Fruit fly (Drosophila melanogaster) whole organism, prepupa: Measurements from ENCODE around the gene CG12983.

Experiments
- CG10669 ChIP-seq: fragments of 200-800 bp; sonication (Bioruptor generic); optimal IDR thresholded peaks from 3 replicates; lab custom pipeline; 2018; ENCODE audit warnings: missing biosample characterization, mild to moderate bottlenecking, missing genetic modification characterization, moderate library complexity
- CG11294 ChIP-seq: fragments of 200-800 bp; sonication (Bioruptor generic); IDR thresholded peaks from 2 replicates; pipeline ENCODE4 v1.3.6; 2022; ENCODE audit warnings: missing biosample characterization, missing genetic modification characterization
- CG11902 ChIP-seq: fragments of 200-800 bp; sonication (Bioruptor generic); optimal IDR thresholded peaks from 3 replicates; lab custom pipeline; 2016; ENCODE audit warnings: missing biosample characterization, missing genetic modification characterization
- CG15336 ChIP-seq: fragments of 200-800 bp; sonication (Bioruptor generic); IDR thresholded peaks from 2 replicates; pipeline ENCODE4 v1.3.6; 2022; ENCODE audit warnings: missing biosample characterization, missing genetic modification characterization
- CG1621 ChIP-seq: fragments of 200-800 bp; sonication (Bioruptor generic); optimal IDR thresholded peaks from 3 replicates; lab custom pipeline; 2018; ENCODE audit warnings: missing biosample characterization, mild to moderate bottlenecking, missing genetic modification characterization
- CG16779 ChIP-seq: fragments of 200-800 bp; sonication (Bioruptor generic); optimal IDR thresholded peaks from 3 replicates; lab custom pipeline; 2017; ENCODE audit warnings: missing biosample characterization, mild to moderate bottlenecking, missing genetic modification characterization
- CG31627 ChIP-seq: fragments of 200-800 bp; sonication (Bioruptor generic); optimal IDR thresholded peaks from 3 replicates; lab custom pipeline; 2016; ENCODE audit warnings: missing biosample characterization, missing genetic modification characterization
- CG32006 ChIP-seq: fragments of 200-800 bp; sonication (Bioruptor generic); optimal IDR thresholded peaks from 3 replicates; lab custom pipeline; 2017; ENCODE audit warnings: missing biosample characterization, mild to moderate bottlenecking, missing genetic modification characterization
- CG34406 ChIP-seq: fragments of 200-800 bp; sonication (Bioruptor generic); optimal IDR thresholded peaks from 3 replicates; lab custom pipeline; 2016; ENCODE audit warnings: missing biosample characterization, missing genetic modification characterization
- CG3919 ChIP-seq: fragments of 200-800 bp; sonication (Bioruptor generic); optimal IDR thresholded peaks from 3 replicates; lab custom pipeline; 2016; ENCODE audit warnings: missing biosample characterization, missing genetic modification characterization
- CG4318 ChIP-seq: fragments of 200-800 bp; sonication (Bioruptor generic); optimal IDR thresholded peaks from 3 replicates; lab custom pipeline; 2017; ENCODE audit warnings: missing biosample characterization, mild to moderate bottlenecking, missing genetic modification characterization
- CG6163 ChIP-seq: fragments of 200-800 bp; sonication (Bioruptor generic); IDR thresholded peaks from 3 replicates; pipeline ENCODE4 v1.3.6; 2022; ENCODE audit warnings: missing biosample characterization, missing genetic modification characterization
- CG6276 ChIP-seq: fragments of 200-800 bp; sonication (Bioruptor generic); optimal IDR thresholded peaks from 2 replicates; lab custom pipeline; 2017; ENCODE audit warnings: missing biosample characterization, mild to moderate bottlenecking, missing genetic modification characterization
- CG6792 ChIP-seq: fragments of 200-800 bp; sonication (Bioruptor generic); optimal IDR thresholded peaks from 3 replicates; lab custom pipeline; 2016; ENCODE audit warnings: missing biosample characterization, missing genetic modification characterization
- CG6808 ChIP-seq: fragments of 200-800 bp; sonication (Bioruptor generic); optimal IDR thresholded peaks from 3 replicates; lab custom pipeline; 2017; ENCODE audit warnings: missing biosample characterization, missing genetic modification characterization, mild to moderate bottlenecking, moderate library complexity, missing genetic modification reagents
- CG7368 ChIP-seq: fragments of 200-800 bp; sonication (Bioruptor generic); optimal IDR thresholded peaks from 3 replicates; lab custom pipeline; 2016; ENCODE audit warnings: missing biosample characterization, missing genetic modification characterization
- CG8119 ChIP-seq: fragments of 200-800 bp; sonication (Bioruptor generic); IDR thresholded peaks from 3 replicates; pipeline ENCODE4 v1.3.6; 2022; ENCODE audit warnings: missing biosample characterization, missing genetic modification characterization
- CG8319 ChIP-seq: fragments of 200-800 bp; sonication (Bioruptor generic); optimal IDR thresholded peaks from 3 replicates; lab custom pipeline; 2016; ENCODE audit warnings: missing biosample characterization, missing genetic modification characterization
- CG8632 ChIP-seq: fragments of 200-800 bp; sonication (Bioruptor generic); optimal IDR thresholded peaks from 3 replicates; lab custom pipeline; 2016; ENCODE audit warnings: missing biosample characterization, missing genetic modification characterization
- CG9139 ChIP-seq: fragments of 200-800 bp; sonication (Bioruptor generic); optimal IDR thresholded peaks from 3 replicates; lab custom pipeline; 2017; ENCODE audit warnings: missing biosample characterization, mild to moderate bottlenecking, missing genetic modification characterization
- Eip75B ChIP-seq: fragments of 200-800 bp; sonication (Bioruptor generic); optimal IDR thresholded peaks from 3 replicates; lab custom pipeline; 2016; ENCODE audit warnings: missing biosample characterization, missing genetic modification characterization
- Eip78C ChIP-seq: fragments of 200-800 bp; sonication (Bioruptor generic); peaks from one replicate; lab custom pipeline; 2016; ENCODE audit warnings: missing biosample characterization, missing genetic modification characterization
- Eip93F ChIP-seq: fragments of 200-800 bp; sonication (Bioruptor generic); optimal IDR thresholded peaks from 2 replicates; lab custom pipeline; 2016; ENCODE audit warnings: missing biosample characterization, mild to moderate bottlenecking, missing genetic modification characterization
- Ets21C ChIP-seq: fragments of 200-800 bp; sonication (Bioruptor generic); optimal IDR thresholded peaks from 3 replicates; lab custom pipeline; 2016; ENCODE audit warnings: missing biosample characterization, missing genetic modification characterization
- Ets96B ChIP-seq: fragments of 200-800 bp; optimal IDR thresholded peaks from 2 replicates; lab custom pipeline; 2019; ENCODE audit warnings: missing biosample characterization, mild to moderate bottlenecking, missing genetic modification characterization, moderate library complexity
- Gug ChIP-seq: fragments of 200-800 bp; sonication (Bioruptor generic); IDR thresholded peaks from 2 replicates; pipeline ENCODE4 v1.3.6; 2022; ENCODE audit warnings: missing biosample characterization, missing genetic modification characterization
- Hr39 ChIP-seq: fragments of 200-800 bp; sonication (Bioruptor generic); optimal IDR thresholded peaks from 2 replicates; lab custom pipeline; 2016; ENCODE audit warnings: missing biosample characterization, missing genetic modification characterization
- Met ChIP-seq: fragments of 200-800 bp; sonication (Bioruptor generic); optimal IDR thresholded peaks from 3 replicates; lab custom pipeline; 2016; ENCODE audit warnings: missing biosample characterization, missing genetic modification characterization
- OdsH ChIP-seq: fragments of 200-800 bp; sonication (Bioruptor generic); optimal IDR thresholded peaks from 3 replicates; lab custom pipeline; 2016; ENCODE audit warnings: missing biosample characterization, missing genetic modification characterization
- Sox102F ChIP-seq: fragments of 200-800 bp; sonication (Bioruptor generic); optimal IDR thresholded peaks from 2 replicates; lab custom pipeline; 2016; ENCODE audit warnings: missing biosample characterization, mild to moderate bottlenecking, missing genetic modification characterization
- Sox14 ChIP-seq: fragments of 200-800 bp; sonication (Bioruptor generic); optimal IDR thresholded peaks from 3 replicates; lab custom pipeline; 2016; ENCODE audit warnings: missing biosample characterization, missing genetic modification characterization
- Sox15 ChIP-seq: fragments of 200-800 bp; sonication (Bioruptor generic); optimal IDR thresholded peaks from 3 replicates; lab custom pipeline; 2016; ENCODE audit warnings: missing biosample characterization, missing genetic modification characterization
- achi ChIP-seq: fragments of 200-800 bp; sonication (Bioruptor generic); optimal IDR thresholded peaks from 3 replicates; lab custom pipeline; 2016; ENCODE audit warnings: missing biosample characterization, missing genetic modification characterization
- acj6 ChIP-seq: fragments of 200-800 bp; sonication (Bioruptor generic); optimal IDR thresholded peaks from 3 replicates; lab custom pipeline; 2016; ENCODE audit warnings: missing biosample characterization, missing genetic modification characterization
- cyc ChIP-seq: fragments of 200-800 bp; sonication (Bioruptor generic); optimal IDR thresholded peaks from 3 replicates; lab custom pipeline; 2016; ENCODE audit warnings: missing biosample characterization, missing genetic modification characterization
- eg ChIP-seq: fragments of 200-800 bp; sonication (Bioruptor generic); IDR thresholded peaks from 3 replicates; pipeline ENCODE4 v1.3.6; 2022; ENCODE audit warnings: missing biosample characterization, missing genetic modification characterization
- esn ChIP-seq: fragments of 200-800 bp; sonication (Bioruptor generic); optimal IDR thresholded peaks from 2 replicates; lab custom pipeline; 2016; ENCODE audit warnings: missing biosample characterization, mild to moderate bottlenecking, missing genetic modification characterization, moderate library complexity
- fd59A ChIP-seq: fragments of 200-800 bp; sonication (Bioruptor generic); optimal IDR thresholded peaks from 2 replicates; lab custom pipeline; 2017; ENCODE audit warnings: missing biosample characterization, mild to moderate bottlenecking, missing genetic modification characterization, missing genetic modification reagents
- fkh ChIP-seq: fragments of 200-800 bp; sonication (Bioruptor generic); optimal IDR thresholded peaks from 3 replicates; lab custom pipeline; 2017; ENCODE audit warnings: missing biosample characterization, mild to moderate bottlenecking, missing genetic modification characterization, moderate library complexity
- lz ChIP-seq: fragments of 200-800 bp; sonication (Bioruptor generic); optimal IDR thresholded peaks from 3 replicates; lab custom pipeline; 2016; ENCODE audit warnings: missing biosample characterization, missing genetic modification characterization
- pdm3 ChIP-seq: fragments of 200-800 bp; sonication (Bioruptor generic); optimal IDR thresholded peaks from 3 replicates; lab custom pipeline; 2016; ENCODE audit warnings: missing biosample characterization, missing genetic modification characterization
- salr ChIP-seq, 2 experiments: fragments of 200-800 bp; sonication (Bioruptor generic); optimal IDR thresholded peaks; 3 replicates each; lab custom pipeline; 2016 to 2018; ENCODE audit warnings: missing biosample characterization in 2 of 2, missing genetic modification characterization in 2 of 2, mild to moderate bottlenecking in 1 of 2
- ss ChIP-seq, 2 experiments: fragments of 200-800 bp; sonication (Bioruptor generic); optimal IDR thresholded peaks; 2 replicates in 1 of 2; 3 replicates in 1 of 2; lab custom pipeline; 2017 to 2018; ENCODE audit warnings: mild to moderate bottlenecking in 2 of 2, missing biosample characterization in 2 of 2, missing genetic modification characterization in 2 of 2, moderate library complexity in 1 of 2
- svp ChIP-seq: fragments of 200-800 bp; sonication (Bioruptor generic); peaks from one replicate; lab custom pipeline; 2016; ENCODE audit warnings: missing biosample characterization, missing genetic modification characterization
- topi ChIP-seq: fragments of 200-800 bp; sonication (Bioruptor generic); optimal IDR thresholded peaks from 3 replicates; lab custom pipeline; 2016; ENCODE audit warnings: missing biosample characterization, missing genetic modification characterization
- vri ChIP-seq: fragments of 200-800 bp; sonication (Bioruptor generic); optimal IDR thresholded peaks from 3 replicates; lab custom pipeline; 2016; ENCODE audit warnings: missing biosample characterization, mild to moderate bottlenecking, missing genetic modification characterization

CG12983 gene

DNA sequence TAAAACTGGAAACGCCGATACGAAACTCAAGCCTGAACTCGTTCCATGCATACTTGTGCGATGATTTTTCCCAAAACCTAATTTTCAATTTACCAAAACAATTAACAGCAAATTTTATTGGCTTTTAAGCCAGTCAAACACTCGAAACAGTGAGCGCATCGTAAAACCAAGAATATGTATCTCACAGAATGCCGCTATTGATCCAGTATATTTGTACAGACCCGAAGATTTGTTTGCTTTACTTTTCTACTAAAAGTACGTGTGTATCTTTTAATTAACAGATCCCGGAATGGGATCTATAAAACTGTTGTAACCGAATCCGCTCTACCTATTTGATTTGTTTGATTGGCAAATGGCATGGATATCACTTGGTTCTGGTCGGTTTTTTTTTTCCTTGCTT is 12.4 kb downstream of the CG12983 start:
- TF ChIP-seq Eip78C (peak; percentile 67), Sox15 (GFP tag; lab: Kevin White, UChicago) (no peak), CG3919 (GFP tag; lab: Kevin White, UChicago) (no peak), topi (GFP tag; lab: Kevin White, UChicago) (no peak), CG9139 (GFP tag; lab: Kevin White, UChicago) (no peak), fkh (peak; percentile 77), svp (GFP tag; lab: Kevin White, UChicago) (no peak), Gug (GFP tag; lab: Robert Waterston, UW) (no peak), Sox14 (no peak), Eip93F (GFP tag; lab: Kevin White, UChicago) (no peak), fd59A (GFP tag; lab: Kevin White, UChicago) (no peak), Hr39 (GFP tag; lab: Kevin White, UChicago) (no peak), CG4318 (no peak), CG8319 (GFP tag; lab: Kevin White, UChicago) (no peak), Met (no peak), salr (GFP tag; optimal IDR thresholded peaks at IDR 0.05; lab: Kevin White, UChicago) (no peak)

dm6 chr3L:20952622-20953618 is 13.6 kb downstream of the CG12983 start:
- TF ChIP-seq CG1621 (tag; lab: Kevin White, UChicago) (no peak), Eip78C (peak; percentile 84), Ets21C (GFP tag; lab: Kevin White, UChicago) (peak; percentile 36), Gug (GFP tag; lab: Robert Waterston, UW) (peak; percentile 45), Hr39 (GFP tag; lab: Kevin White, UChicago) (peak; percentile 61), Sox15 (GFP tag; lab: Kevin White, UChicago) (peak; percentile 56), vri (GFP tag; lab: Kevin White, UChicago) (peak; percentile 2), Sox14 (peak; percentile 35), CG15336 (GFP tag; lab: Robert Waterston, UW) (peak; percentile 45), CG4318 (no peak), ss (GFP tag; optimal IDR thresholded peaks at IDR 0.05; lab: Kevin White, UChicago) (no peak), CG6792 (GFP tag; lab: Kevin White, UChicago) (peak; percentile 71), CG34406 (peak; percentile 48), Sox102F (peak; percentile 35), CG8119 (GFP tag; lab: Robert Waterston, UW) (0 out of 3 replicates have a peak, but pooled peaks have one; percentile 12), CG6276 (GFP tag; lab: Kevin White, UChicago) (no peak), Ets96B (peak; percentile 14), CG11902 (GFP tag; lab: Kevin White, UChicago) (peak; percentile 57), topi (GFP tag; lab: Kevin White, UChicago) (peak; percentile 58), CG7368 (peak; percentile 43), CG8319 (GFP tag; lab: Kevin White, UChicago) (peak; percentile 49), cyc (GFP tag; lab: Kevin White, UChicago) (peak; percentile 58), OdsH (GFP tag; lab: Kevin White, UChicago) (peak; percentile 40), Met (peak; percentile 50), CG11294 (no peak), Eip75B (GFP tag; lab: Kevin White, UChicago) (peak; percentile 18), pdm3 (GFP tag; lab: Kevin White, UChicago) (peak; percentile 51), CG8632 (peak; percentile 41), CG6808 (no peak), acj6 (GFP tag; lab: Kevin White, UChicago) (peak; percentile 54), CG32006 (GFP tag; lab: Kevin White, UChicago) (no peak), CG10669 (GFP tag; lab: Kevin White, UChicago) (peak; percentile 31), eg (GFP tag; lab: Robert Waterston, UW) (peak; percentile 66; the same call in 2 of the 3 replicates), esn (GFP tag; lab: Kevin White, UChicago) (peak; percentile 67), CG16779 (tag; lab: Kevin White, UChicago) (no peak), CG31627 (GFP tag; lab: Kevin White, UChicago) (peak; percentile 57), CG3919 (GFP tag; lab: Kevin White, UChicago) (peak; percentile 47), achi (GFP tag; lab: Kevin White, UChicago) (peak; percentile 35), lz (GFP tag; lab: Kevin White, UChicago) (peak; percentile 58), CG6163 (GFP tag; lab: Robert Waterston, UW) (peak; percentile 80), svp (GFP tag; lab: Kevin White, UChicago) (peak; percentile 84)
